Worm (Caenorhabditis elegans): ENCODE measurements around the gene ash-2.
A peak's percentile ranks its signal among the peaks of the same experiment; 100 is the strongest.

Gene ash-2

DNA sequence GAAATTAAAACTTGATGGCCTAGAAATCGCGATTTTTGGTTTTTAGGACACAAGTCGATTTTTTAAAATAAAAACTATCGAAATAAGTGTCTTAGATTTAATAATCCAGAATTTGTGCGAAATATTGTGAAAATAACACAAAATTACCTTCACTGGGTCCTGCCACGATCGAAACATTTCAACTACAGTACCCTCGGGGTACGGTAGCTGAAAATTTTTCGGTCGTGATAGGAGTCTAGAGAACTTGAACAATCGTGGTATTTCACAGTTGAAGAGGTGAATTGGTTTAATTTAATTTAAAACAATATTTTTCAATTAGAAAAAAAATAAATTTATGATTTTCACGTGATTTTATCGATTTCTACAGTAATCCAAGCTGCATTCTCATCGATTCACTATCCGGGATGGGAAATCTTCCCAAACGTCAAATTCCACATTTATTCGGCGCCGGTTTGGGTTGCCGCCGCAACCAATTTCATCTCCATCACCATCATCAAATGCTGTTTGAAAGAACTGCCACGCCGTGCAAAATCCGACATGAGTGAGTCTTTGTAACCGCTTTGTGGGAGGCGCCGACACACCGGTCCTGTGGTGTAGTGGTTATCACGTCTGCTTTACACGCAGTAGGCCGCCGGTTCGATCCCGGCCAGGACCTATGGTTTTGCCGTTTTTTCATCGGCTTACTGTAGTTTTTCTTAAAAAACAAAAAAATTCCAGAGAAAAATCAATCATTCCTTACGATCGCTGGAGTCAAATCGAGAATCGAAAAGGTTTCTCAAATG, 20.7 kb upstream of the ash-2 start:
- TF ChIP-seq pha-4 (tag; optimal IDR thresholded peaks at IDR 0.05) (peak; percentile 48), hmg-11 (tag; optimal IDR thresholded peaks at IDR 0.05) (peak; percentile 75), nhr-23 (tag; optimal IDR thresholded peaks at IDR 0.05) (peak; percentile 22), unc-62 (GFP tag; optimal IDR thresholded peaks at IDR 0.05) (no peak), jun-1 (tag; optimal IDR thresholded peaks at IDR 0.05) (no peak), nfya-1 (tag; optimal IDR thresholded peaks at IDR 0.05; ENCODE audit: insufficient read depth) (peak; percentile 62), snpc-4 (tag; optimal IDR thresholded peaks at IDR 0.05) (peak; percentile 5), lin-15B (tag; optimal IDR thresholded peaks at IDR 0.05) (peak; percentile 32), lin-39 (tag; optimal IDR thresholded peaks at IDR 0.05) (peak; percentile 70), egl-5 (tag; optimal IDR thresholded peaks at IDR 0.05) (peak; percentile 18), lsy-12 (tag; optimal IDR thresholded peaks at IDR 0.05) (peak; percentile 50), sea-2 (GFP tag; optimal IDR thresholded peaks at IDR 0.05) (no peak), ceh-16 (tag; optimal IDR thresholded peaks at IDR 0.05) (peak; percentile 2), elt-2 (tag; optimal IDR thresholded peaks at IDR 0.05) (peak; percentile 8)

DNA sequence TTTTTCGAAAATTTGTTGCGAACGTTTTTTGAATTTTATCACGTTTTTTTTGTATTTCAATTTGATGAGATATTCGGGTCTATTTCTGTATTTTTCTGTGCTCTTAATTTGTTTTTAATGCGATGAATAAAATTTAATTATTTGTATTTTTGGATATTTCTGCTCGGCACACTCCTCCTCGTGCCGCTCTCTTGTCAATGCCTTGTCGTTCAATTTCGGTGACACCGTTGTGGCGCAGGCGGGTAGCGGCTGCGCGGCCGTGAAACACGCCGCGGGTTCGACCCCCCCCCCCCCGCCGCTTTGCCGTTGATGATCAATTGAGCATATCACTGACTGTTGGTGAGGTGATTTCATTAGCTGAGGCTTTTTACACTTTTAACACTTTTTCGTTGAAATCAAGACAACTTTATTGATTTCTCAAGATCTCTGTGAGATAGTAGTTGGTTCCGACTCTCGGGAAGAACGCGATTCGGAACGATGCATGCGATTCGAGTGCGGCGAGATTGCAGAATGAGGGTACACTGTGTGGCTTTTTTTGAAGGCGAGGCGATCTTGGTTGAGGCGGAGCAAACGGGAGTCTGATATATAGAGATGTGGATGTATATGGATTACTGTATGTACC, 18.9 kb upstream of the ash-2 start:
- TF ChIP-seq pqm-1 (tag; optimal IDR thresholded peaks at IDR 0.05): no peak
- TF ChIP-seq mdl-1 (tag; optimal IDR thresholded peaks at IDR 0.05): no peak
- peak; percentile 73 for TF ChIP-seq pha-4 (tag; optimal IDR thresholded peaks at IDR 0.05)
- TF ChIP-seq nhr-23 (tag; optimal IDR thresholded peaks at IDR 0.05): peak; percentile 12
- TF ChIP-seq fos-1 (tag; optimal IDR thresholded peaks at IDR 0.05): no peak
- peak; percentile 89 for TF ChIP-seq lin-39 (tag; optimal IDR thresholded peaks at IDR 0.05)
- peak; percentile 55 for TF ChIP-seq nhr-43 (tag; optimal IDR thresholded peaks at IDR 0.05; ENCODE audit: poor library complexity, severe bottlenecking)
- peak; percentile 16 for TF ChIP-seq lin-15B (tag; optimal IDR thresholded peaks at IDR 0.05)
- TF ChIP-seq sea-2 (GFP tag; optimal IDR thresholded peaks at IDR 0.05): peak; percentile 66
- TF ChIP-seq nhr-237 (tag; optimal IDR thresholded peaks at IDR 0.05): no peak
- TF ChIP-seq ceh-28 (tag; optimal IDR thresholded peaks at IDR 0.05): peak; percentile 36
- TF ChIP-seq hmg-11 (tag; optimal IDR thresholded peaks at IDR 0.05): peak; percentile 93
- TF ChIP-seq tbx-2 (tag; optimal IDR thresholded peaks at IDR 0.05): peak; percentile 80
- no peak for TF ChIP-seq egl-27 (tag; optimal IDR thresholded peaks at IDR 0.05)
- TF ChIP-seq zag-1 (tag; optimal IDR thresholded peaks at IDR 0.05): no peak
- TF ChIP-seq R02D3.7 (tag; optimal IDR thresholded peaks at IDR 0.05): peak; percentile 68
- peak; percentile 88 for TF ChIP-seq lsy-12 (tag; optimal IDR thresholded peaks at IDR 0.05)
- TF ChIP-seq ztf-4 (tag; optimal IDR thresholded peaks at IDR 0.05): peak; percentile 22
- TF ChIP-seq nhr-28 (tag; optimal IDR thresholded peaks at IDR 0.05): no peak
- peak; percentile 38 for TF ChIP-seq snpc-4 (tag; optimal IDR thresholded peaks at IDR 0.05)
- TF ChIP-seq nhr-25 (tag; optimal IDR thresholded peaks at IDR 0.05): no peak
- TF ChIP-seq nhr-77 (tag; optimal IDR thresholded peaks at IDR 0.05): no peak
- no peak for TF ChIP-seq fkh-2 (tag; optimal IDR thresholded peaks at IDR 0.05)
- no peak for TF ChIP-seq mml-1 (tag; optimal IDR thresholded peaks at IDR 0.05)
- no peak for TF ChIP-seq daf-12 (tag; optimal IDR thresholded peaks at IDR 0.05)
- peak; percentile 62 for TF ChIP-seq nfya-1 (tag; optimal IDR thresholded peaks at IDR 0.05; ENCODE audit: insufficient read depth)
- no peak for TF ChIP-seq aly-2 (tag; optimal IDR thresholded peaks at IDR 0.05)
- no peak for TF ChIP-seq fkh-10 (GFP tag; optimal IDR thresholded peaks at IDR 0.05)
- no peak for TF ChIP-seq skn-1 (tag; optimal IDR thresholded peaks at IDR 0.05)
- peak; percentile 15 for TF ChIP-seq nhr-76 (tag; optimal IDR thresholded peaks at IDR 0.05)
- peak; percentile 27 for TF ChIP-seq jun-1 (tag; optimal IDR thresholded peaks at IDR 0.05)
- no peak for TF ChIP-seq elt-1 (tag; optimal IDR thresholded peaks at IDR 0.05)
- no peak for TF ChIP-seq eor-1 (tag; optimal IDR thresholded peaks at IDR 0.05)
- TF ChIP-seq ceh-82 (tag; optimal IDR thresholded peaks at IDR 0.05): peak; percentile 36
- TF ChIP-seq ama-1 (optimal IDR thresholded peaks at IDR 0.05): no peak
- no peak for TF ChIP-seq ceh-9 (tag; optimal IDR thresholded peaks at IDR 0.05)
- peak; percentile 57 for TF ChIP-seq elt-2 (tag; optimal IDR thresholded peaks at IDR 0.05)
- peak in 1 of 3 experiments; percentile 31 for TF ChIP-seq elt-3 (tag; optimal IDR thresholded peaks at IDR 0.05)
